Fruit fly (Drosophila melanogaster) whole organism: ENCODE results near the gene CG42450.
A peak's percentile ranks its signal among the peaks of the same experiment; 100 is the strongest.

Source experiments
- CG8478 ChIP-seq: fragments of >200 bp; optimal IDR thresholded peaks from 2 replicates; lab custom pipeline; 2018; ENCODE audit warnings: inconsistent platforms
- Dll ChIP-seq: fragments of >200 bp; optimal IDR thresholded peaks from 2 replicates; lab custom pipeline; 2017
- EcR ChIP-seq, 2 experiments: fragments of >200 bp; optimal IDR thresholded peaks; 2 replicates each; lab custom pipeline; 2017; ENCODE audit warnings: missing biosample characterization in 2 of 2, missing genetic modification characterization in 2 of 2, missing genetic modification reagents in 2 of 2
- pan ChIP-seq: fragments of >200 bp; optimal IDR thresholded peaks from 2 replicates; lab custom pipeline; 2017
- psq ChIP-seq: fragments of >200 bp; optimal IDR thresholded peaks from 2 replicates; lab custom pipeline; 2017
- usp ChIP-seq: fragments of >200 bp; optimal IDR thresholded peaks from 2 replicates; lab custom pipeline; 2017; ENCODE audit warnings: missing biosample characterization, missing genetic modification characterization, mixed read lengths

Gene CG42450

dm6 chrX:18789353-18790210 is 23.5 kb upstream of the CG42450 start:
- TF ChIP-seq pan (lab: Kevin White, UChicago) = no peak
- TF ChIP-seq psq (lab: Kevin White, UChicago) = no peak
- TF ChIP-seq CG8478 (lab: Kevin White, UChicago) = no peak
- TF ChIP-seq usp = no peak
- no peak for TF ChIP-seq EcR (GFP tag; optimal IDR thresholded peaks at IDR 0.05; lab: Kevin White, UChicago)
- no peak for TF ChIP-seq Dll (lab: Kevin White, UChicago)

- TF ChIP-seq pan (lab: Kevin White, UChicago) = no peak
- no peak for TF ChIP-seq usp
- no peak for TF ChIP-seq psq (lab: Kevin White, UChicago)
Observed at dm6 chrX:18791368-18791767, 21.7 kb upstream of the CG42450 start, which contains the start of gene Atg101. TSS of gene Atg101 (plus strand) at chrX:18791668.

- no peak for TF ChIP-seq EcR (GFP tag; optimal IDR thresholded peaks at IDR 0.05; lab: Kevin White, UChicago)
- no peak for TF ChIP-seq psq (lab: Kevin White, UChicago)
- no peak for TF ChIP-seq Dll (lab: Kevin White, UChicago)
- no peak for TF ChIP-seq pan (lab: Kevin White, UChicago)
- no peak for TF ChIP-seq usp
- TF ChIP-seq CG8478 (lab: Kevin White, UChicago) = no peak
Observed at dm6 chrX:18797567-18797966, 15.5 kb upstream of the CG42450 start, which contains the start of gene bnb. TSS of gene bnb (minus strand) at chrX:18797687.

DNA sequence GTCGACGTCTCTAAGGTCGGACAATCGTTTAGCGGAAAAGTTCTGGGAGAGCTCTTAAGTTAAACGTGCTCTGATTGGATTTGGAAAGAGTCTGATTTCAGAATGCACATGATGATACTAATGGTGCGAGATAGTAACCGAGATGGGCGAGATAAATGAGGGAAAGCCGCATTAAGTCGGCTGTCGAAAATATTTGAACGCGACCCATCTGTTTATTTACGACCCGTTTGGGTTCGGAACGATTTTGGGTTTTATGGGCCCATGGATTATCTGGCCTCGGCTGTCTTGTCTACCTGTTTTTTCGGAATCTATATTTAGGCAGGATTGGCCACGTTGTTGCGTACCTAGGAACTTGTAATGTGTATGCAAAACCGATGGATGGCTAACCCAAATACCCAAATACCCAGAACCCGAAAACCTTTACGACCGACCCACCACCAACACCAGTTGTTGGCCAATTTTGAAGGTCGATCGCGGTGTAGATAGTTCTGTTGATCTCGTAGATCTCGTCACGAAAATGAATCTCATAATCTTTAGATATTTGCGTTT is 13.7 kb upstream of the CG42450 start:
- no peak for TF ChIP-seq EcR (GFP tag; optimal IDR thresholded peaks at IDR 0.05; lab: Kevin White, UChicago)
- no peak for TF ChIP-seq Dll (lab: Kevin White, UChicago)
- no peak for TF ChIP-seq CG8478 (lab: Kevin White, UChicago)
- no peak for TF ChIP-seq psq (lab: Kevin White, UChicago)
- TF ChIP-seq usp = no peak
- TF ChIP-seq pan (lab: Kevin White, UChicago) = no peak

- no peak for TF ChIP-seq EcR (GFP tag; optimal IDR thresholded peaks at IDR 0.05; lab: Kevin White, UChicago)
- TF ChIP-seq psq (lab: Kevin White, UChicago) = no peak
- no peak for TF ChIP-seq usp
- TF ChIP-seq pan (lab: Kevin White, UChicago) = no peak
- no peak for TF ChIP-seq Dll (lab: Kevin White, UChicago)
- no peak for TF ChIP-seq CG8478 (lab: Kevin White, UChicago)
Observed at dm6 chrX:18800167-18800566, 12.9 kb upstream of the CG42450 start.

- TF ChIP-seq usp = no peak
- peak in 1 of 2 experiments; percentile 52 for TF ChIP-seq EcR (GFP tag; optimal IDR thresholded peaks at IDR 0.05; lab: Kevin White, UChicago)
Observed at dm6 chrX:18801293-18801692, 11.8 kb upstream of the CG42450 start.

- no peak for TF ChIP-seq CG8478 (lab: Kevin White, UChicago)
- TF ChIP-seq EcR (GFP tag; optimal IDR thresholded peaks at IDR 0.05; lab: Kevin White, UChicago) = no peak
- no peak for TF ChIP-seq usp
- TF ChIP-seq pan (lab: Kevin White, UChicago) = no peak
- no peak for TF ChIP-seq Dll (lab: Kevin White, UChicago)
- TF ChIP-seq psq (lab: Kevin White, UChicago) = no peak
Observed at dm6 chrX:18805036-18805435, 8.1 kb upstream of the CG42450 start.

DNA sequence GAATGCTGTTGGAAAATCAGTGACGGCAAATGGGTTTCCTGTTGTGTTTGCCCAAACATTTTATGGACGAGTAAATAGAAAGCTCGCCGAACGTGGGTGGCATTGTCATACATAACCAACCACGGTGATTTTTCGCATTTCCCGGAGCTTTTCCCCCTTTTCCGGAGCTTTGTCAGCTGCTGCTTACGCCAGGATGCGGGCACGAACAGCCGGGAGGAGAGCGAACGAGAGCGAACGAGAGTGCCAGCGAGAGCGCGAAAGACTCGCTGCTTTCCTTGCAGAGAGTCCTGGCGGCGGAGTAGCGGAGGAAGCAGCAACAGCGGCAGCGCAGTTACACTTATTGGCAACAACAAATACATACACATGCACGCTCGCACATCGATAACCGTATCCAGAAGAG is 6.7 kb upstream of the CG42450 start, which contains the start of gene CG7058:
CG7058 (plus strand) TSS at position 330 of the 400 bp plus-strand sequence.
- no peak for TF ChIP-seq CG8478 (lab: Kevin White, UChicago)
- no peak for TF ChIP-seq Dll (lab: Kevin White, UChicago)
- no peak for TF ChIP-seq usp
- no peak for TF ChIP-seq psq (lab: Kevin White, UChicago)
- no peak for TF ChIP-seq pan (lab: Kevin White, UChicago)
- no peak for TF ChIP-seq EcR (GFP tag; optimal IDR thresholded peaks at IDR 0.05; lab: Kevin White, UChicago)

- no peak for TF ChIP-seq CG8478 (lab: Kevin White, UChicago)
- TF ChIP-seq psq (lab: Kevin White, UChicago) = no peak
- TF ChIP-seq Dll (lab: Kevin White, UChicago) = no peak
- TF ChIP-seq usp = no peak
- TF ChIP-seq pan (lab: Kevin White, UChicago) = no peak
- no peak for TF ChIP-seq EcR (GFP tag; optimal IDR thresholded peaks at IDR 0.05; lab: Kevin White, UChicago)
Observed at dm6 chrX:18812111-18812510, 986 bp upstream of the CG42450 start.

- no peak for TF ChIP-seq pan (lab: Kevin White, UChicago)
- TF ChIP-seq Dll (lab: Kevin White, UChicago) = no peak
Observed at dm6 chrX:18814373-18814772, 1.3 kb downstream of the CG42450 start.

dm6 chrX:18814944-18815343 is 1.8 kb downstream of the CG42450 start:
- no peak for TF ChIP-seq usp
- no peak for TF ChIP-seq Dll (lab: Kevin White, UChicago)
- no peak for TF ChIP-seq psq (lab: Kevin White, UChicago)
- TF ChIP-seq CG8478 (lab: Kevin White, UChicago) = no peak
- no peak for TF ChIP-seq EcR (GFP tag; optimal IDR thresholded peaks at IDR 0.05; lab: Kevin White, UChicago)
- no peak for TF ChIP-seq pan (lab: Kevin White, UChicago)

dm6 chrX:18830396-18830795 is 17.3 kb downstream of the CG42450 start, which contains the start of gene CG7101:
TSS of gene CG7101 (plus strand) at chrX:18830591.
- TF ChIP-seq CG8478 (lab: Kevin White, UChicago) = no peak
- TF ChIP-seq psq (lab: Kevin White, UChicago) = no peak
- no peak for TF ChIP-seq usp
- no peak for TF ChIP-seq Dll (lab: Kevin White, UChicago)
- no peak for TF ChIP-seq pan (lab: Kevin White, UChicago)
- TF ChIP-seq EcR (GFP tag; optimal IDR thresholded peaks at IDR 0.05; lab: Kevin White, UChicago) = no peak
